Fruit fly (Drosophila melanogaster) whole organism, embryonic: ENCODE measurements around the gene janA.

Source experiments
- Atf6 ChIP-seq: fragments of 200-800 bp; sonication (Bioruptor generic); IDR thresholded peaks from 2 replicates; pipeline ENCODE4 v1.3.6; 2022; ENCODE audit warnings: missing biosample characterization, missing genetic modification characterization
- CG10543 ChIP-seq: fragments of 200-800 bp; sonication (Bioruptor generic); optimal IDR thresholded peaks from 3 replicates; lab custom pipeline; 2017; ENCODE audit warnings: missing biosample characterization, mild to moderate bottlenecking, missing genetic modification characterization, moderate library complexity
- CG11093 ChIP-seq: fragments of 200-800 bp; sonication (Bioruptor generic); IDR thresholded peaks from 3 replicates; pipeline ENCODE4 v1.3.6; 2022; ENCODE audit warnings: missing biosample characterization, missing genetic modification characterization
- CG12391 ChIP-seq: fragments of 200-800 bp; sonication (Bioruptor generic); optimal IDR thresholded peaks from 3 replicates; lab custom pipeline; 2018; ENCODE audit warnings: missing biosample characterization, mild to moderate bottlenecking, missing genetic modification characterization, moderate library complexity
- CG12769 ChIP-seq: fragments of 200-800 bp; sonication (Bioruptor generic); optimal IDR thresholded peaks from 2 replicates; lab custom pipeline; 2019; ENCODE audit warnings: missing biosample characterization, mild to moderate bottlenecking, missing genetic modification characterization, moderate library complexity
- CG14050 ChIP-seq: fragments of 200-800 bp; sonication (Bioruptor generic); IDR thresholded peaks from 3 replicates; pipeline ENCODE4 v1.3.6; 2022; ENCODE audit warnings: missing biosample characterization, missing genetic modification characterization
- CG17612 ChIP-seq: fragments of 200-800 bp; sonication (Bioruptor generic); IDR thresholded peaks from 2 replicates; pipeline ENCODE4 v1.3.6; 2022; ENCODE audit warnings: missing biosample characterization, missing genetic modification characterization
- CG17912 ChIP-seq: fragments of 200-800 bp; sonication (Bioruptor generic); optimal IDR thresholded peaks from 2 replicates; lab custom pipeline; 2018; ENCODE audit warnings: missing biosample characterization, mild to moderate bottlenecking, missing genetic modification characterization
- CG2116 ChIP-seq: fragments of 200-800 bp; sonication (Bioruptor generic); optimal IDR thresholded peaks from 3 replicates; lab custom pipeline; 2018; ENCODE audit warnings: missing biosample characterization, mild to moderate bottlenecking, missing genetic modification characterization
- CG32532 ChIP-seq: fragments of 200-800 bp; sonication (Bioruptor generic); IDR thresholded peaks from 2 replicates; pipeline ENCODE4 v1.3.6; 2022; ENCODE audit warnings: missing biosample characterization, missing genetic modification characterization
- CG34422 ChIP-seq: fragments of 200-800 bp; sonication (Bioruptor generic); IDR thresholded peaks from 3 replicates; pipeline ENCODE4 v1.3.6; 2022; ENCODE audit warnings: missing biosample characterization, missing genetic modification characterization
- CG5180 ChIP-seq: fragments of 200-800 bp; sonication (Bioruptor generic); optimal IDR thresholded peaks from 3 replicates; lab custom pipeline; 2017; ENCODE audit warnings: missing biosample characterization, missing genetic modification characterization, mild to moderate bottlenecking, moderate library complexity, missing genetic modification reagents
- CG7987 ChIP-seq: fragments of 200-800 bp; sonication (Bioruptor generic); optimal IDR thresholded peaks from 2 replicates; lab custom pipeline; 2018; ENCODE audit warnings: missing biosample characterization, mild to moderate bottlenecking, missing genetic modification characterization, moderate library complexity
- CG8290 ChIP-seq, 3 experiments: fragments of 200-800 bp; sonication (Bioruptor generic); optimal IDR thresholded peaks; 2 replicates each; lab custom pipeline; 2016 to 2019; ENCODE audit warnings: missing biosample characterization in 3 of 3, missing genetic modification characterization in 3 of 3, mild to moderate bottlenecking in 2 of 3, moderate library complexity in 1 of 3
- CG8765 ChIP-seq: fragments of 200-800 bp; sonication (Bioruptor generic); IDR thresholded peaks from 2 replicates; pipeline ENCODE4 v1.3.6; 2022; ENCODE audit warnings: missing biosample characterization, missing genetic modification characterization
- CoRest ChIP-seq: fragments of 200-800 bp; sonication (Bioruptor generic); optimal IDR thresholded peaks from 3 replicates; lab custom pipeline; 2018; ENCODE audit warnings: missing biosample characterization, mild to moderate bottlenecking, missing genetic modification characterization, moderate library complexity
- Deaf1 ChIP-seq: fragments of 200-800 bp; optimal IDR thresholded peaks from 3 replicates; lab custom pipeline; 2019; ENCODE audit warnings: missing biosample characterization, mild to moderate bottlenecking, missing genetic modification characterization, moderate library complexity
- Dek ChIP-seq: fragments of 200-800 bp; sonication (Bioruptor generic); optimal IDR thresholded peaks from 3 replicates; lab custom pipeline; 2019; ENCODE audit warnings: missing biosample characterization, mild to moderate bottlenecking, missing genetic modification characterization, moderate library complexity
- E2f1 ChIP-seq: fragments of 200-800 bp; sonication (Bioruptor generic); IDR thresholded peaks from 2 replicates; pipeline ENCODE4 v1.3.6; 2022; ENCODE audit warnings: missing biosample characterization, missing genetic modification characterization
- Ets65A ChIP-seq: fragments of 200-800 bp; sonication (Bioruptor generic); peaks from one replicate; lab custom pipeline; 2016; ENCODE audit warnings: missing biosample characterization, missing genetic modification characterization
- Lim3 ChIP-seq: fragments of 200-800 bp; sonication (Bioruptor generic); IDR thresholded peaks from 2 replicates; pipeline ENCODE4 v1.3.6; 2022; ENCODE audit warnings: missing biosample characterization, missing genetic modification characterization
- Med ChIP-seq: fragments of 200-800 bp; sonication (Bioruptor generic); peaks from one replicate; lab custom pipeline; 2016; ENCODE audit warnings: missing biosample characterization, missing genetic modification characterization, mild to moderate bottlenecking, inconsistent platforms, moderate library complexity
- Neu2 ChIP-seq: fragments of 200-800 bp; sonication (Bioruptor generic); optimal IDR thresholded peaks from 3 replicates; lab custom pipeline; 2016; ENCODE audit warnings: missing biosample characterization, missing genetic modification characterization, borderline replicate concordance
- Rfx ChIP-seq: fragments of 200-800 bp; sonication (Bioruptor generic); IDR thresholded peaks from 2 replicates; pipeline ENCODE4 v1.3.6; 2022; ENCODE audit warnings: missing biosample characterization, missing genetic modification characterization
- Scr ChIP-seq: fragments of 200-800 bp; sonication (Bioruptor generic); IDR thresholded peaks from 2 replicates; pipeline ENCODE4 v1.3.6; 2022; ENCODE audit warnings: missing biosample characterization, missing genetic modification characterization; ENCODE audit not compliant: partially characterized antibody
- ab ChIP-seq: fragments of 200-800 bp; sonication (Bioruptor generic); optimal IDR thresholded peaks from 2 replicates; lab custom pipeline; 2016; ENCODE audit warnings: missing biosample characterization, missing genetic modification characterization
- amos ChIP-seq: fragments of 200-800 bp; sonication (Bioruptor generic); IDR thresholded peaks from 2 replicates; pipeline ENCODE4 v1.3.6; 2022; ENCODE audit warnings: missing biosample characterization, missing genetic modification characterization; ENCODE audit not compliant: partially characterized antibody
- bbx ChIP-seq: fragments of 200-800 bp; sonication (Bioruptor generic); IDR thresholded peaks from 2 replicates; pipeline ENCODE4 v1.3.6; 2022; ENCODE audit warnings: missing biosample characterization, missing genetic modification characterization; ENCODE audit not compliant: partially characterized antibody
- bigmax ChIP-seq: fragments of 200-800 bp; sonication (Bioruptor generic); optimal IDR thresholded peaks from 2 replicates; lab custom pipeline; 2018; ENCODE audit warnings: missing biosample characterization, mild to moderate bottlenecking, missing genetic modification characterization
- bsh ChIP-seq, 2 experiments: fragments of 200-800 bp; sonication (Bioruptor generic); optimal IDR thresholded peaks; 2 replicates each; lab custom pipeline; 2017 to 2018; ENCODE audit warnings: mild to moderate bottlenecking in 2 of 2, missing biosample characterization in 2 of 2, missing genetic modification characterization in 2 of 2, moderate library complexity in 1 of 2
- chinmo ChIP-seq: fragments of 200-800 bp; sonication (Bioruptor generic); IDR thresholded peaks from 4 replicates; pipeline ENCODE4 v1.3.6; 2022; ENCODE audit warnings: missing biosample characterization, missing genetic modification characterization; ENCODE audit not compliant: partially characterized antibody
- klu ChIP-seq: fragments of 200-800 bp; sonication (Bioruptor generic); IDR thresholded peaks from 2 replicates; pipeline ENCODE4 v1.3.6; 2022; ENCODE audit warnings: missing biosample characterization, missing genetic modification characterization
- prd ChIP-seq, 3 experiments: fragments of >200 bp in 2 of 3; fragments of 200-800 bp in 1 of 3; sonication (Bioruptor generic) in 1 of 3; optimal IDR thresholded peaks in 2 of 3; IDR thresholded peaks in 1 of 3; 2 replicates in 2 of 3; 3 replicates in 1 of 3; pipeline versions ENCODE4 v1.3.6 to Lab custom; 2017 to 2022; ENCODE audit warnings: missing biosample characterization in 1 of 3, missing genetic modification characterization in 1 of 3
- rib ChIP-seq: fragments of 200-800 bp; sonication (Bioruptor generic); IDR thresholded peaks from 2 replicates; pipeline ENCODE4 v1.3.6; 2022; ENCODE audit warnings: missing biosample characterization, missing genetic modification characterization
- row ChIP-seq: fragments of 200-800 bp; sonication (Bioruptor generic); IDR thresholded peaks from 3 replicates; pipeline ENCODE4 v1.3.6; 2022; ENCODE audit warnings: missing biosample characterization, missing genetic modification characterization
- sd ChIP-seq: fragments of 200-800 bp; sonication (Bioruptor generic); optimal IDR thresholded peaks from 3 replicates; lab custom pipeline; 2018; ENCODE audit warnings: missing biosample characterization, mild to moderate bottlenecking, missing genetic modification characterization, moderate library complexity
- seq ChIP-seq: fragments of 200-800 bp; sonication (Bioruptor generic); IDR thresholded peaks from 2 replicates; pipeline ENCODE4 v1.3.6; 2022; ENCODE audit warnings: missing biosample characterization, missing genetic modification characterization
- sim ChIP-seq: fragments of 200-800 bp; sonication (Bioruptor generic); IDR thresholded peaks from 2 replicates; pipeline ENCODE4 v1.3.6; 2022; ENCODE audit warnings: missing biosample characterization, missing genetic modification characterization
- sr ChIP-seq: fragments of 200-800 bp; sonication (Bioruptor generic); IDR thresholded peaks from 3 replicates; pipeline ENCODE4 v1.3.6; 2022; ENCODE audit warnings: missing biosample characterization, missing genetic modification characterization
- ssp ChIP-seq: fragments of 200-800 bp; sonication (Bioruptor generic); IDR thresholded peaks from 2 replicates; pipeline ENCODE4 v1.3.6; 2022; ENCODE audit warnings: missing biosample characterization, missing genetic modification characterization
- trh ChIP-seq: fragments of 200-800 bp; sonication (Bioruptor generic); optimal IDR thresholded peaks from 2 replicates; lab custom pipeline; 2016; ENCODE audit warnings: missing biosample characterization, missing genetic modification characterization

janA gene

dm6 chr3R:30052455-30053046, 13.2 kb upstream of the janA start, which contains the start of gene Jasper (continued):
- TF ChIP-seq CG17912 (GFP tag; lab: Kevin White, UChicago): peak; percentile 60
- no peak for TF ChIP-seq rib (GFP tag; lab: Robert Waterston, UW)
- TF ChIP-seq bigmax (GFP tag; lab: Kevin White, UChicago): no peak

DNA sequence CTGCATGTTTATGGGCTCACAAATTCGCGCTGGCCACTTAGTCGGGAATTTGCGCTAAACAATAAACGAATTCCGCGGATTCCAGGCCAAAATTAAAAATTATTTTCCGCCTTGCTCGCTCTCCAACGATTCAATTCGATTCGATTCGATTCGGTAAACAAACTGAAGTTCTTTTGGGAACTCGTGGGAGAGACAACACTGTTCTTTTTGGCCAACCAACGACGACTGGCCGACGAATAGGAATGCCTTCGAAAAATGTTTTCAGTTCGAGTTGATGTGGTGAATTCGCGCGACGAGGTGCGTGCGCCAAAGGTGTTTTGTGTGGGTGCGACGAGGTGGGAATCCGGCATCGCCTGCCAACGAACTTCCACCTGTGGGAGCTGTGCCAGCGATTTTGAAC, 12.6 kb upstream of the janA start, which contains the start of gene CG15528:
Gene CG15528, minus strand, starts transcription at position 180 of the 400 bp plus-strand sequence.
- no peak for TF ChIP-seq CG14050 (GFP tag; lab: Robert Waterston, UW)
- no peak for TF ChIP-seq Neu2 (GFP tag; lab: Kevin White, UChicago)
- 0 out of 2 replicates have a peak, but pooled peaks have one; percentile 5 for TF ChIP-seq Scr
- no peak for TF ChIP-seq CG8765 (GFP tag; lab: Robert Waterston, UW)
- peak; percentile 43 for TF ChIP-seq CG12769 (tag; lab: Kevin White, UChicago)
- no peak for TF ChIP-seq Lim3 (GFP tag; lab: Robert Waterston, UW)
- TF ChIP-seq Dek (tag; lab: Kevin White, UChicago): no peak
- no peak for TF ChIP-seq E2f1 (GFP tag; lab: Robert Waterston, UW)
- TF ChIP-seq chinmo (GFP tag; lab: Robert Waterston, UW): 0 out of 4 replicates have a peak, but pooled peaks have one; percentile 41
- peak; percentile 18; the same call in 1 of the 2 replicates for TF ChIP-seq bbx (GFP tag; lab: Robert Waterston, UW)
- TF ChIP-seq ab (GFP tag; lab: Kevin White, UChicago): no peak
- no peak for TF ChIP-seq CG2116 (GFP tag; lab: Kevin White, UChicago)
- TF ChIP-seq sr (GFP tag; lab: Robert Waterston, UW): peak; percentile 58; the same call in 2 of the 3 replicates
- TF ChIP-seq sd: peak; percentile 88
- TF ChIP-seq CG34422 (GFP tag; lab: Robert Waterston, UW): no peak
- peak; percentile 12 for TF ChIP-seq CG7987
- no peak for TF ChIP-seq trh
- no peak for TF ChIP-seq CG11093
- 0 out of 2 replicates have a peak, but pooled peaks have one; percentile 7 for TF ChIP-seq CG32532
- TF ChIP-seq Ets65A (GFP tag; lab: Kevin White, UChicago): peak; percentile 70
- TF ChIP-seq prd (optimal IDR thresholded peaks at IDR 0.05; lab: Kevin White, UChicago): no peak
- no peak for TF ChIP-seq prd (GFP tag; IDR thresholded peaks at IDR 0.05; lab: Robert Waterston, UW)
- TF ChIP-seq CG8290 (GFP tag; optimal IDR thresholded peaks at IDR 0.05; lab: Kevin White, UChicago): no peak
- TF ChIP-seq CG8290 (tag; optimal IDR thresholded peaks at IDR 0.05; lab: Kevin White, UChicago): peak in 1 of 2 experiments; percentile 4
- TF ChIP-seq Deaf1 (tag; lab: Kevin White, UChicago): peak; percentile 71
- no peak for TF ChIP-seq klu (GFP tag; lab: Robert Waterston, UW)
- no peak for TF ChIP-seq sim (GFP tag; lab: Robert Waterston, UW)
- peak; percentile 1 for TF ChIP-seq CG10543 (GFP tag; lab: Kevin White, UChicago)
- no peak for TF ChIP-seq ssp
- peak; percentile 16; the same call in 1 of the 2 replicates for TF ChIP-seq Atf6 (GFP tag; lab: Robert Waterston, UW)
- no peak for TF ChIP-seq amos
- TF ChIP-seq seq (GFP tag; lab: Robert Waterston, UW): no peak
- TF ChIP-seq CoRest: no peak
- no peak for TF ChIP-seq CG5180 (GFP tag; lab: Kevin White, UChicago)

DNA sequence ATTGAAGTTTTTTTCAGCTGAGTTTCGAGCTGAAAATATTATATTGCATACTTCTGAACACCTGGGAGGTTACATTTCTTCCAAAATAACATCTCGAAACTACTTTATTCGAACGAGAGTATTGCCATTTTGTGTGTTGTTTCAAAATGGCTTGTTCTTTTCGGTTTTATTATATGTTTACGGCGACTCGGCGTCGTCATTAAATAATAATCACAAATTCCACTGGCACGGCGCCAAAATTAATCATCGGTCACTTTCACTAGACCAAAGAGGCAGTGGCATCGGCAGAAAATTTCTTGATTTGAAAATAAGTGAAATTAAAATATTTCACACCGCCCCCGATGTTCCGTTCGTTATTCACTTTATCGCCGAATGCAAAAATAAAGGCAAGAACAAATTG, 11.1 kb upstream of the janA start:
- TF ChIP-seq sd: peak; percentile 67
- TF ChIP-seq CG12391 (tag; lab: Kevin White, UChicago): no peak
- TF ChIP-seq row (GFP tag; lab: Robert Waterston, UW): peak; percentile 30; the same call in 2 of the 3 replicates
- no peak for TF ChIP-seq CG8290 (GFP tag; optimal IDR thresholded peaks at IDR 0.05; lab: Kevin White, UChicago)
- peak in 1 of 2 experiments; percentile 26 for TF ChIP-seq CG8290 (tag; optimal IDR thresholded peaks at IDR 0.05; lab: Kevin White, UChicago)
- peak; percentile 53 for TF ChIP-seq Med (GFP tag; lab: Kevin White, UChicago)
- 0 out of 2 replicates have a peak, but pooled peaks have one; percentile 15 for TF ChIP-seq Rfx (GFP tag; lab: Robert Waterston, UW)
- TF ChIP-seq bsh (GFP tag; optimal IDR thresholded peaks at IDR 0.05; lab: Kevin White, UChicago): no peak
- peak; percentile 42; the same call in 1 of the 2 replicates for TF ChIP-seq CG17612 (GFP tag; lab: Robert Waterston, UW)
